Fruit fly (Drosophila melanogaster): ENCODE data around the gene FoxP.

FoxP gene

dm6 chr3R:9759360-9760191 is 28.9 kb upstream of the FoxP start, which contains the start of gene Mpi (continued):
- TF ChIP-seq Doc3 (GFP tag; IDR thresholded peaks at IDR 0.05; ENCODE audit: partially characterized antibody) (peak; percentile 53; the same call in 2 of the 3 replicates), chm (GFP tag; IDR thresholded peaks at IDR 0.05) (0 out of 2 replicates have a peak, but pooled peaks have one; percentile 14), CG9727 (GFP tag; optimal IDR thresholded peaks at IDR 0.05) (peak; percentile 32), hkb (optimal IDR thresholded peaks at IDR 0.05) (no peak), hkb (GFP tag; IDR thresholded peaks at IDR 0.05) (0 out of 2 replicates have a peak, but pooled peaks have one; percentile 25), nerfin-2 (GFP tag; IDR thresholded peaks at IDR 0.05; ENCODE audit: partially characterized antibody) (peak; percentile 31; the same call in 1 of the 2 replicates), Nf-YB (GFP tag; optimal IDR thresholded peaks at IDR 0.05) (no peak), Hsf (GFP tag; optimal IDR thresholded peaks at IDR 0.05) (peak; percentile 13), E2f1 (GFP tag; IDR thresholded peaks at IDR 0.05) (no peak), Hr39 (optimal IDR thresholded peaks at IDR 0.05) (no peak), CG4854 (GFP tag; optimal IDR thresholded peaks at IDR 0.05) (no peak), Rx (GFP tag; IDR thresholded peaks at IDR 0.05) (no peak), CG2875 (GFP tag; optimal IDR thresholded peaks at IDR 0.05) (peak; percentile 14), CG10267 (tag; optimal IDR thresholded peaks at IDR 0.05) (peak; percentile 48), trem (tag; optimal IDR thresholded peaks at IDR 0.05) (peak; percentile 58), CG31388 (GFP tag; optimal IDR thresholded peaks at IDR 0.05) (no peak), D19B (GFP tag; optimal IDR thresholded peaks at IDR 0.05) (no peak), knrl (GFP tag; IDR thresholded peaks at IDR 0.05; ENCODE audit: partially characterized antibody) (peak; percentile 49; the same call in 2 of the 3 replicates), hth (optimal IDR thresholded peaks at IDR 0.05) (no peak), az2 (GFP tag; optimal IDR thresholded peaks at IDR 0.05) (peak; percentile 37), z (GFP tag; IDR thresholded peaks at IDR 0.05) (no peak), CG11723 (GFP tag; optimal IDR thresholded peaks at IDR 0.05) (no peak), CG7357 (GFP tag; IDR thresholded peaks at IDR 0.05) (peak; percentile 89), Max (GFP tag; optimal IDR thresholded peaks at IDR 0.05) (peak; percentile 70), dan (GFP tag; IDR thresholded peaks at IDR 0.05) (no peak), org-1 (GFP tag; optimal IDR thresholded peaks at IDR 0.05) (no peak), slbo (GFP tag; IDR thresholded peaks at IDR 0.05) (peak; percentile 19; the same call in 1 of the 2 replicates), CG18764 (GFP tag; optimal IDR thresholded peaks at IDR 0.05) (no peak), inv (GFP tag; IDR thresholded peaks at IDR 0.05; ENCODE audit: partially characterized antibody) (peak; percentile 44), CG6175 (GFP tag; IDR thresholded peaks at IDR 0.05) (no peak), oc (tag; optimal IDR thresholded peaks at IDR 0.05) (no peak), Sox102F (GFP tag; optimal IDR thresholded peaks at IDR 0.05) (no peak), bsh (GFP tag; optimal IDR thresholded peaks at IDR 0.05) (peak in 1 of 2 experiments; percentile 42), CG30403 (GFP tag; optimal IDR thresholded peaks at IDR 0.05) (peak; percentile 18), Med (GFP tag) (peak; percentile 75), CG14965 (GFP tag; optimal IDR thresholded peaks at IDR 0.05; ENCODE audit: borderline replicate concordance) (no peak), Blimp-1 (GFP tag; optimal IDR thresholded peaks at IDR 0.05) (no peak), CG6654 (GFP tag; optimal IDR thresholded peaks at IDR 0.05) (no peak), chinmo (GFP tag; IDR thresholded peaks at IDR 0.05; ENCODE audit: partially characterized antibody) (0 out of 4 replicates have a peak, but pooled peaks have one; percentile 32), phol (tag; optimal IDR thresholded peaks at IDR 0.05) (peak; percentile 51), fd3F (GFP tag; optimal IDR thresholded peaks at IDR 0.05) (peak; percentile 2), Hr51 (GFP tag; optimal IDR thresholded peaks at IDR 0.05) (no peak), prd (optimal IDR thresholded peaks at IDR 0.05) (no peak), prd (GFP tag; IDR thresholded peaks at IDR 0.05) (0 out of 3 replicates have a peak, but pooled peaks have one; percentile 15), Chrac-16 (GFP tag; optimal IDR thresholded peaks at IDR 0.05) (peak; percentile 21), tio (GFP tag; optimal IDR thresholded peaks at IDR 0.05) (no peak), CG4424 (GFP tag; optimal IDR thresholded peaks at IDR 0.05) (peak; percentile 27), fd96Cb (tag; optimal IDR thresholded peaks at IDR 0.05) (peak; percentile 19)
